Worm (Caenorhabditis elegans) whole organism, young adult: ENCODE measurements around the gene nlp-27.
A peak's percentile ranks its signal among the peaks of the same experiment; 100 is the strongest.

Experiments
- B0261.1 ChIP-seq: sonication (generic microtip); optimal IDR thresholded peaks from 2 replicates; lab custom pipeline; 2016; ENCODE audit warnings: mild to moderate bottlenecking, missing genetic modification characterization, moderate library complexity, missing compliant biosample characterization
- B0336.3 ChIP-seq: fragments of 200-800 bp; sonication (Bioruptor generic); IDR thresholded peaks from 2 replicates; pipeline ENCODE4 v1.3.6; 2022; ENCODE audit warnings: missing genetic modification characterization, missing compliant biosample characterization
- F55B11.4 ChIP-seq: sonication (generic microtip); optimal IDR thresholded peaks from 2 replicates; lab custom pipeline; 2016; ENCODE audit warnings: missing compliant biosample characterization, missing genetic modification characterization, borderline replicate concordance; ENCODE audit not compliant: insufficient read depth
- K12H6.12 ChIP-seq: fragments of 200-800 bp; sonication (Bioruptor generic); optimal IDR thresholded peaks from 2 replicates; lab custom pipeline; 2018; ENCODE audit warnings: mild to moderate bottlenecking, missing genetic modification characterization, missing compliant biosample characterization
- akir-1 ChIP-seq: fragments of 200-800 bp; sonication (Bioruptor generic); optimal IDR thresholded peaks from 2 replicates; lab custom pipeline; 2018; ENCODE audit warnings: mild to moderate bottlenecking, missing genetic modification characterization, moderate library complexity, missing compliant biosample characterization
- aptf-3 ChIP-seq: fragments of 200-800 bp; sonication (Bioruptor generic); IDR thresholded peaks from 2 replicates; pipeline ENCODE4 v1.3.6; 2022; ENCODE audit warnings: missing genetic modification characterization, missing compliant biosample characterization
- athp-1 ChIP-seq: sonication (generic microtip); optimal IDR thresholded peaks from 2 replicates; lab custom pipeline; 2017; ENCODE audit warnings: mild to moderate bottlenecking, missing genetic modification characterization, missing compliant biosample characterization
- cebp-1 ChIP-seq, 2 experiments: fragments of 200-800 bp in 1 of 2; sonication (Bioruptor generic) in 1 of 2; sonication (generic microtip) in 1 of 2; IDR thresholded peaks in 1 of 2; optimal IDR thresholded peaks in 1 of 2; 2 replicates each; pipeline versions ENCODE4 v1.3.6 to Lab custom; 2017 to 2022; ENCODE audit warnings: missing compliant biosample characterization in 2 of 2, missing genetic modification characterization in 2 of 2, mild to moderate bottlenecking in 1 of 2, missing genetic modification reagents in 1 of 2, moderate library complexity in 1 of 2
- ceh-40 ChIP-seq: fragments of 200-800 bp; sonication (Bioruptor generic); IDR thresholded peaks from 2 replicates; pipeline ENCODE4 v1.3.6; 2022; ENCODE audit warnings: missing genetic modification characterization, missing compliant biosample characterization
- dpl-1 ChIP-seq: fragments of 150-350 bp; optimal IDR thresholded peaks from 2 replicates; lab custom pipeline; 2014; ENCODE audit warnings: missing biosample characterization, missing genetic modification reagents, missing genetic modification characterization
- egl-44 ChIP-seq: fragments of 200-800 bp; sonication (Bioruptor generic); IDR thresholded peaks from 2 replicates; pipeline ENCODE4 v1.3.6; 2022; ENCODE audit warnings: missing genetic modification reagents, missing genetic modification characterization, missing compliant biosample characterization
- ets-4 ChIP-seq: fragments of 200-800 bp; sonication (Bioruptor generic); optimal IDR thresholded peaks from 2 replicates; lab custom pipeline; 2018; ENCODE audit warnings: mild to moderate bottlenecking, missing genetic modification characterization, missing compliant biosample characterization
- fkh-3 ChIP-seq: sonication (generic microtip); optimal IDR thresholded peaks from 2 replicates; lab custom pipeline; 2016; ENCODE audit warnings: mild to moderate bottlenecking, missing genetic modification characterization, missing compliant biosample characterization
- him-1 ChIP-seq: sonication (generic microtip); optimal IDR thresholded peaks from 2 replicates; lab custom pipeline; 2016; ENCODE audit warnings: missing genotype, missing genetic modification reagents, missing genetic modification characterization, missing compliant biosample characterization
- lag-1 ChIP-seq: fragments of 200-800 bp; sonication (Bioruptor generic); IDR thresholded peaks from 2 replicates; pipeline ENCODE4 v1.3.6; 2022; ENCODE audit warnings: missing genetic modification reagents, missing genetic modification characterization, missing compliant biosample characterization
- madf-8 ChIP-seq: fragments of 200-800 bp; sonication (Bioruptor generic); conservative IDR thresholded peaks from 2 replicates; pipeline ENCODE4 v1.3.6; 2022; ENCODE audit warnings: missing genetic modification reagents, missing genetic modification characterization, missing compliant biosample characterization
- mxl-1 ChIP-seq: sonication (generic microtip); optimal IDR thresholded peaks from 2 replicates; lab custom pipeline; 2016; ENCODE audit warnings: missing genetic modification characterization, missing compliant biosample characterization
- nfyb-1 ChIP-seq: fragments of 200-800 bp; sonication (Bioruptor generic); IDR thresholded peaks from 2 replicates; pipeline ENCODE4 v1.3.6; 2022; ENCODE audit warnings: missing genetic modification reagents, missing genetic modification characterization, missing compliant biosample characterization
- repo-1 ChIP-seq: sonication (generic microtip); optimal IDR thresholded peaks from 2 replicates; lab custom pipeline; 2017; ENCODE audit warnings: mild to moderate bottlenecking, missing genetic modification characterization, missing compliant biosample characterization
- tbx-9 ChIP-seq: sonication (generic microtip); optimal IDR thresholded peaks from 2 replicates; lab custom pipeline; 2016; ENCODE audit warnings: borderline replicate concordance, missing genetic modification characterization, inconsistent platforms, missing compliant biosample characterization
- zim-3 ChIP-seq: sonication (generic microtip); optimal IDR thresholded peaks from 2 replicates; lab custom pipeline; 2017; ENCODE audit warnings: mild to moderate bottlenecking, missing genetic modification characterization, moderate library complexity, missing compliant biosample characterization
- ztf-26 ChIP-seq: sonication (generic microtip); optimal IDR thresholded peaks from 2 replicates; lab custom pipeline; 2017; ENCODE audit warnings: missing genetic modification characterization, missing compliant biosample characterization

The nlp-27 gene

DNA sequence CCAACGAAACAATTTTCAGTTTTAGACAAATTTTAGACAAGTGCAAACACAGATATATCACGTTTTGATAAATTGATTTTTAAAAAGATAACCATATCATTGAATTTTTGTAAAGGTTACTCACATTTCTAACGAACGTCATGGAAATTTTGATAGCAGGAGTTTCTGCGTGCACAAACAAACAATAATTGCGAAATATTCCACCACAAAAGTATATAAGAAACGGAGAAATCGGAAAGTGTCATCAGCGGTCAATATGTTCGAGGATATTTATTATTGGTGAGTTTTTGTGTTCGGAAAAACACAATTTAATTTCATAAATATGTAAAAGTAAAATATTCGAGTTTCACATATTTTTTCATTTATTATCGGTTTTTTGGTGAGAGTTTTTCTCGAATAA lies 45.1 kb downstream of the nlp-27 start, which contains the start of gene C49G7.7:
TSS of gene C49G7.7 (plus strand) at position 174 of the 400 bp plus-strand sequence.
- TF ChIP-seq dpl-1 (GFP tag; lab: Kevin White, UChicago) (no peak), cebp-1 (GFP tag; IDR thresholded peaks at IDR 0.05; lab: Robert Waterston, UW) (peak; percentile 19; the same call in 1 of the 2 replicates), cebp-1 (tag; optimal IDR thresholded peaks at IDR 0.05; lab: Kevin White, UChicago) (peak; percentile 87)

DNA sequence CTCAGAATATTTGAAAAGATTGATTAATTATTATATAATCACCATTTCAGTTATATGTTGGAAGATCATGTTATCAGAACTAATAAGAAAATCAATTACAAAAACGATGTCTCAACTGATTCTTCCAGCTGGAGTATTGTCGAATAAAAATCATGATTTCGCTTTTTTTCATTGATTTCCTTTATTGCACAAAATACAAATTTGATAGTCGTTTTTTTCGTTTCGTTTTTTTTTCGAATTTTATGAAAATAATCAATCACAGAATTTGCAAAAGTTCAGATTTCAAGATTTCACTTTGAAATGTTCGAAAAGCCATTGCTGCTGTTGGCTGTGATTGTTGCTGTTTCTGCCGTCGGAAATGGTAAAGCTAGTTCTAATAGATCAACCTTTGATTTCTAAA lies 46.6 kb downstream of the nlp-27 start, which contains the start of gene C49G7.13:
TSS of gene C49G7.13 (plus strand) at position 301 of the 400 bp plus-strand sequence.
- TF ChIP-seq egl-44 (GFP tag; lab: Robert Waterston, UW) (no peak), B0336.3 (no peak), madf-8 (GFP tag; lab: Robert Waterston, UW) (no peak), him-1 (tag; lab: Kevin White, UChicago) (no peak), nfyb-1 (GFP tag; lab: Robert Waterston, UW) (no peak), tbx-9 (tag; lab: Kevin White, UChicago) (no peak), lag-1 (GFP tag; lab: Robert Waterston, UW) (no peak), F55B11.4 (tag; lab: Kevin White, UChicago) (no peak), zim-3 (tag; lab: Kevin White, UChicago) (no peak), B0261.1 (tag; lab: Kevin White, UChicago) (no peak)

DNA sequence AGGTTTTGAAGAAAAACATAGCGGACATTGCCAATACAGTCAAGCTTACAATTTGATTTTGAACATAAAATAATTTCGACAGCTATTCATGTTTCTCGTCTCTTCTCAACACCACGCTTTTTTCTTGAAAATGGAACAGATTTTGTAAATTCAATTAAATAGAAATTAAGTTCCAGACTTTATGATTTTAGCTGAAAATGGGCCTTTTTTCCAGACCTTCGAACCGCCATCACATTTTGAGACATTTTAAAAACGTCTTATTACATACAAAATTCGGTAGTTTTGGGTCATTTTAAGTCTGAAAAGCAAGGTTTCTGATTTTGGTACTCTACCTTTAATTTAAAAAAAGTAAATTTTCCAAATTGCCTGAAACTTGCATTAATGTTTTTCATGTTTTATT lies 48.9 kb downstream of the nlp-27 start, which contains the start of gene C49G7.12:
TSS of gene C49G7.12 (plus strand) at position 301 of the 400 bp plus-strand sequence.
- TF ChIP-seq fkh-3 (tag; lab: Kevin White, UChicago), result no peak
- no peak for TF ChIP-seq aptf-3 (GFP tag; lab: Robert Waterston, UW)
- no peak for TF ChIP-seq dpl-1 (GFP tag; lab: Kevin White, UChicago)
- no peak for TF ChIP-seq mxl-1 (tag; lab: Kevin White, UChicago)
- no peak for TF ChIP-seq ztf-26 (tag; lab: Kevin White, UChicago)
- TF ChIP-seq K12H6.12, result no peak
- TF ChIP-seq athp-1, result no peak
- no peak for TF ChIP-seq ets-4 (GFP tag; lab: Kevin White, UChicago)
- TF ChIP-seq akir-1 (GFP tag; lab: Kevin White, UChicago), result no peak
- TF ChIP-seq, all 124 proteins: peak for 0

DNA sequence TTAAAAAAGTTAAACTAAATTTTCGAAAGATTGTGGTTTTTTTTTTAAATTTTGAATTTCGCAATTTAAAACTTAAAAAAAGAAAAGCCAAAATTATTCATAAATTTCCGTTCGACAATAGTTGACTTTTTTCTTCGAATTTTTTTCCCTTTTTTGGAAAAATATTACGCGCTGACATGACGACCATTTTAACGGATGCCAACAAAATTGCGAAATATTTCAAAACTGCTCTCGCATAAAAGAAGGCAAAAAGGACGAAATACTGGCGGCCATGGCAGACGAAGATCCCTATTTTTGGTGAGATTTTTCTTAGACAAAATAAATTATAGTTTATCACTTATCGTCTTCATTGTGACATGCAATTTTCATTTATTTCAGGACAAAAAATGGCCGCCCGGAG lies 49.4 kb downstream of the nlp-27 start:
- TF ChIP-seq repo-1 (tag; lab: Kevin White, UChicago), result no peak
- TF ChIP-seq ceh-40 (GFP tag; lab: Robert Waterston, UW), result no peak
- no peak for TF ChIP-seq cebp-1 (GFP tag; IDR thresholded peaks at IDR 0.05; lab: Robert Waterston, UW)
- TF ChIP-seq cebp-1 (tag; optimal IDR thresholded peaks at IDR 0.05; lab: Kevin White, UChicago), result peak; percentile 91
